Fruit fly (Drosophila melanogaster): ENCODE results near the gene Pus1.

The Pus1 gene

DNA sequence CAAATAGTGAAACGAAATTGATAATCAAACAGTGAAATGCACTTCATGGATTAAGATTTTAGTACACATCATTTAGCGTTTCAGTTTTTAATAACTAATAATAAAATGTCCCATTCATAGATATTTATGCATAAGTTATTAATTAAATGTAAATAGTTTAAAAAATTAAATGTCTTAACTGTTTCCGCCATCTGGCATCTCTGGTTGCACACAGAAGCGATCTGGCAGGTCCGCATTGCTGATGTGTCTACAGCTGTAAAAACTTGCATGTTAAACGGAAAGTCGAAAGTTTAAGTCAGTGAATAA lies 4.0 kb downstream of the Pus1 start, which contains the start of gene Srp72 (continued):
- TF ChIP-seq jigr1 (GFP tag; IDR thresholded peaks at IDR 0.05) (peak; percentile 52; the same call in 1 of the 3 replicates), prd (optimal IDR thresholded peaks at IDR 0.05) (no peak), prd (GFP tag; IDR thresholded peaks at IDR 0.05) (peak; percentile 59), Adf1 (GFP tag; IDR thresholded peaks at IDR 0.05) (no peak), CG15479 (GFP tag; optimal IDR thresholded peaks at IDR 0.05) (no peak), Lhr (GFP tag; optimal IDR thresholded peaks at IDR 0.05) (peak; percentile 26), Spps (tag; optimal IDR thresholded peaks at IDR 0.05) (peak; percentile 9), tio (GFP tag; optimal IDR thresholded peaks at IDR 0.05) (peak; percentile 29), Stat92E (GFP tag; optimal IDR thresholded peaks at IDR 0.05) (no peak), ap (GFP tag; IDR thresholded peaks at IDR 0.05) (no peak), CG2116 (GFP tag; optimal IDR thresholded peaks at IDR 0.05) (peak; percentile 18), HLH54F (GFP tag; optimal IDR thresholded peaks at IDR 0.05) (peak; percentile 2), Fer1 (GFP tag; optimal IDR thresholded peaks at IDR 0.05) (peak; percentile 18), CG14441 (GFP tag; IDR thresholded peaks at IDR 0.05) (peak; percentile 47; the same call in 1 of the 2 replicates), zfh1 (GFP tag; IDR thresholded peaks at IDR 0.05) (peak; percentile 48; the same call in 1 of the 3 replicates), CG9817 (tag; optimal IDR thresholded peaks at IDR 0.05) (peak; percentile 44), CG7839 (tag; optimal IDR thresholded peaks at IDR 0.05) (peak; percentile 49), twi (tag; optimal IDR thresholded peaks at IDR 0.05) (peak; percentile 28), CHES-1-like (GFP tag; optimal IDR thresholded peaks at IDR 0.05) (no peak), CG12104 (GFP tag; optimal IDR thresholded peaks at IDR 0.05) (peak; percentile 57), row (GFP tag; IDR thresholded peaks at IDR 0.05) (peak; percentile 68), Hmr (GFP tag; optimal IDR thresholded peaks at IDR 0.05) (peak; percentile 37), CG15696 (tag; optimal IDR thresholded peaks at IDR 0.05) (peak; percentile 30), CG8765 (GFP tag; IDR thresholded peaks at IDR 0.05) (no peak), CG11247 (GFP tag; IDR thresholded peaks at IDR 0.05) (peak; percentile 43; the same call in 1 of the 2 replicates), CG4730 (GFP tag; IDR thresholded peaks at IDR 0.05) (no peak), CG10979 (tag; optimal IDR thresholded peaks at IDR 0.05) (peak; percentile 11), tup (GFP tag; optimal IDR thresholded peaks at IDR 0.05) (peak; percentile 16), mam (GFP tag; optimal IDR thresholded peaks at IDR 0.05) (no peak), psq (GFP tag; optimal IDR thresholded peaks at IDR 0.05) (no peak), Hr39 (optimal IDR thresholded peaks at IDR 0.05) (no peak), lola (GFP tag; optimal IDR thresholded peaks at IDR 0.05) (peak in 1 of 3 experiments; percentile 25), slbo (GFP tag; IDR thresholded peaks at IDR 0.05) (peak; percentile 70), CG10267 (tag; optimal IDR thresholded peaks at IDR 0.05) (peak; percentile 74), vnd (GFP tag; IDR thresholded peaks at IDR 0.05; ENCODE audit: partially characterized antibody) (no peak), CG4404 (GFP tag; IDR thresholded peaks at IDR 0.05) (no peak), CG2678 (tag; optimal IDR thresholded peaks at IDR 0.05) (peak; percentile 68), bsh (GFP tag; optimal IDR thresholded peaks at IDR 0.05) (peak in 1 of 2 experiments; percentile 47), E2f2 (GFP tag; IDR thresholded peaks at IDR 0.05) (peak; percentile 59), dimm (GFP tag; IDR thresholded peaks at IDR 0.05) (no peak), CG5245 (GFP tag; optimal IDR thresholded peaks at IDR 0.05) (peak; percentile 34), CG13296 (GFP tag; optimal IDR thresholded peaks at IDR 0.05) (peak; percentile 22), CG12391 (tag; optimal IDR thresholded peaks at IDR 0.05) (peak; percentile 78), Dip3 (GFP tag; optimal IDR thresholded peaks at IDR 0.05) (peak; percentile 25), CG8388 (GFP tag; optimal IDR thresholded peaks at IDR 0.05) (peak; percentile 42), HLH3B (GFP tag; IDR thresholded peaks at IDR 0.05) (peak; percentile 51; the same call in 1 of the 2 replicates), HHEX (GFP tag; optimal IDR thresholded peaks at IDR 0.05) (peak; percentile 22), lilli (GFP tag; optimal IDR thresholded peaks at IDR 0.05) (peak; percentile 38), CG6813 (GFP tag; optimal IDR thresholded peaks at IDR 0.05) (no peak), CG17186 (GFP tag; optimal IDR thresholded peaks at IDR 0.05) (peak; percentile 18), CG32772 (GFP tag; IDR thresholded peaks at IDR 0.05) (0 out of 2 replicates have a peak, but pooled peaks have one; percentile 30)

All from whole organism, embryonic.